Fruit fly (Drosophila melanogaster) Kc167 (cell line): Measurements from ENCODE around the gene CG3726.

Source experiments
- Myc ChIP-seq: fragments of >200 bp; optimal IDR thresholded peaks from 2 replicates; lab custom pipeline; 2017; ENCODE audit warnings: missing external identifiers
- Sin3A ChIP-seq: fragments of >200 bp; optimal IDR thresholded peaks from 2 replicates; lab custom pipeline; 2018; ENCODE audit warnings: missing external identifiers
- h ChIP-seq: fragments of >200 bp; optimal IDR thresholded peaks from 3 replicates; lab custom pipeline; 2018; ENCODE audit warnings: missing external identifiers
- insv ChIP-seq: fragments of >200 bp; optimal IDR thresholded peaks from 3 replicates; lab custom pipeline; 2018; ENCODE audit warnings: missing external identifiers
- psq ChIP-seq: fragments of >200 bp; optimal IDR thresholded peaks from 2 replicates; lab custom pipeline; 2017; ENCODE audit warnings: missing external identifiers
- ttk ChIP-seq: sonication (Bioruptor generic); optimal IDR thresholded peaks from 2 replicates; lab custom pipeline; 2017; ENCODE audit warnings: missing external identifiers

Gene CG3726

DNA sequence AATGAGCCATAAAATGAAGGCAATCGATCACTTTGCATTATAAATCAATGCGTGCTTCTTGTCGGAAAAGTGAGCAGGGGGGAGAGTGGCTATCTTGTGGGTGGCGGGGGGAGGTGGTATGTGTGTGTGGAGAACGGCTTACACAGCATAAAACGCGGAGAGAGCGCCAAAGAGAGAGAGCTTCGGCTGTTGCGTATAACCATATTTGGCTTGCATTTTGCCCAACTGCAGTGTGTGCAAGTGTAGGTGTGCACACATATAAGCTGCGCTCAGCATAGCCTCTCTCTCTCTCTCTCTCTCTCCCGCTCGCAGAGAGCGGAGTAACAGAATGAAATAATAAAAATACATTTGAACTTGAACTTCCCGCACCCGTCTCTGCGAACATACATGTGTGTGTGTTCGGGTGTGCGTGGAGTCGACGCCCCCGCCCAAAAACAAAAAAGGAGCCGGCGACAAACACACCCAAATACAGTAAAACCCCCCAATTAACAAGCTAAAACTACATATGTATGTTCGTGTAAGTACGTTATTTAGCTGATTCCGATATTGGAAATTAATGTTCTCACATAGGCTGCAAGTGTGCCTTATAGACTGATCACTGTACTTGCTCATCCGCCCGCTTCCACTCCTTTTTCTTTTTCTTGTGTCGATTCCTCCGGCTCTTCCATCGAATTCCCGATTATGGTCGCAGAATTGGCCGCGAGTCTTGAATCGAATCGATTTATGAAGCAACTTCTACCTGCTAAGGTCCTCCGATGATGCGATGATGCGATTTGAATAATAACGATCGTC, 29.9 kb upstream of the CG3726 start:
- TF ChIP-seq ttk (lab: Kevin White, UChicago), result no peak
- TF ChIP-seq Sin3A (lab: Kevin White, UChicago), result no peak
- TF ChIP-seq h (lab: Kevin White, UChicago), result no peak
- TF ChIP-seq insv, result no peak

DNA sequence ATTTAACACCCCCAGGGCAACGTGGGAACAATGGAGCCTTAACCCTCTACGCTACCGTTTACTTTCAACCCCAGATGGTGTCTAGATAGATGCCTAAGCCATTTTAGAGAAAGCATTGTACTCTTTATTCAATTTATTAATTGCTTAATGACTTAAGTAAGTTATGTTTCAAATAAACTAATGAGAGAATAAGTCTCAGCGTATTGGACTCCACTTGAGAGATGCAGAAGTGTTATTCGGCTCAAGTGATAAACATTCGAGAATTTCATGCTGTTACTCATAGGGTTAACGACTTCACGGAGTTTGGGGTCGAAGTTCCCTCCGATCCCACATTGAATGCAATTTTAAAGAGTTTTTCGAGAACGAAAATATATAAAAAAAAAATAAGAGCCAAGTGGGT, 28.6 kb upstream of the CG3726 start:
- TF ChIP-seq h (lab: Kevin White, UChicago) (no peak), Myc (lab: Kevin White, UChicago) (no peak), insv (no peak), Sin3A (lab: Kevin White, UChicago) (no peak), psq (lab: Kevin White, UChicago) (no peak), ttk (lab: Kevin White, UChicago) (no peak)

DNA sequence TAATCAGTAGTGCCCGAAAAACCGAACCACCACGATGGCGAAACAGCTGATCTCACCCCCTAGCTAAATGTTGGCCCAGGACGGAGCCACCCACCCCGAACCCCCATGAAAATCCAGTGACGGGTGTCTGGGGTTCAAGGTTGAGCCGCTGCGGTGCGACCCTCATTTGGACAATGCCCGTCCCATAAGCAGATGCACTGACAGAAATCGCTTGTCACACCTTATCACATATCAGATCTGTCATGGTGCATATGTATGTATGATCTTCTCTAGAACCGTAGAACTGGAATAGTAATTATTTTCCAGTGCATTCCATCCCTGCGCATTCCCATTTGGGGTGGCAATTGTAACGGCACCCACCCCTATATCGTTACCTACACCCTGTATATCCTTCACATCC, 28.0 kb upstream of the CG3726 start:
- TF ChIP-seq h (lab: Kevin White, UChicago), result no peak

DNA sequence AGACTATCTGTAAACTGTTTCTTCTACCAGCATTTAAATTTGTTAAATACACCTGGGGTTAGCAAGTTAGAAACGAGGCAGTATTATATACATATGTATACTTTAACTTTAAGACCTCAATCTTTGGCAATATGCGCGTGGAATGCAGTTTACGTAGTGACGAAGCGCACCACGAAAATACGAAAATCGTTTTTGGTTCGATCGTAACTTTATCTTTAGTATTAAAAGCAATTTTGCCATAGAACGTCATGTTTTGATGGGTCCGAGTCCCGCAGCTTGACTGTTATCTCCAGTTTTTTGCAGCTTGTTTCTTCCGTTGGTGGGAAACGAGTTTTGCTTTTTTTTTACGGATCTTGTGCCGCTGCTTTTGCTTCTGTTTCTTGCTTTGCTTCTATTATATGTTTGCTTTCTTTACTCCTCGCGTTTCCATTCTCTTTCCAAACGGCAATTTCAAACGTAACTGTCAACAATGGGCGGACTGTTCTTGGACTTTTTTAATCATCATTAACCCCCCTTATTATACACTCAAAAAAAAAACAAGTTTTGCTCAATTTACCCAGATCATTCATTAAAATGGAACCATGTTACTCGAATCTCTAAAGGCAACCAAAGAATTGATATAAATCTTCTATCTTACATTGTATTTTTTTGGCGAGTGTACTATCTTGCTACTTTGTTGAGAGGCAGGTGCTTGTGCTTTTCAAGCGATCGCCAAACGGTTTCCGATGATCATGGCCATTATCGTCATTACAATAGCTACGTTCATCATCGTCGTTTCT, 25.0 kb upstream of the CG3726 start:
- no peak for TF ChIP-seq Myc (lab: Kevin White, UChicago)

DNA sequence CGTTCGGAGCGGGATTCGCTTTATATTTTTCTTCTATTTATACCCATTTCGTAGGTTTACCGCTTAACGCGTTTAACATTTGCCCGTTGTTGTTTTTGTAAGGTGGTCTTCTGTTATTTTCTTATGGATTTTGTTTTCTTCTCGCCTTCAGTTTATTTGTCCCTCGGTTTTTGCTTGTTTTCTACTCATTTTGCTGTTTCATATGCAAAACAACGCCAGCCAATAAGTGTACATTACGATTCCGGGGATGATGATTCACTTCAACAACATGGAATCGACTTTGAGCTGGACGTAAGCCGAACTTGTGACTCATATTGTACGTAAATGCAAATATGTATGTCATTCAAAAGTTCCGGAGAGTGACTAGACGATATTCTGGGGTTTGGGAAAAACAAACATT, 24.4 kb upstream of the CG3726 start:
- TF ChIP-seq insv (no peak), h (lab: Kevin White, UChicago) (no peak), ttk (lab: Kevin White, UChicago) (no peak), Myc (lab: Kevin White, UChicago) (no peak), psq (lab: Kevin White, UChicago) (no peak), Sin3A (lab: Kevin White, UChicago) (no peak)

DNA sequence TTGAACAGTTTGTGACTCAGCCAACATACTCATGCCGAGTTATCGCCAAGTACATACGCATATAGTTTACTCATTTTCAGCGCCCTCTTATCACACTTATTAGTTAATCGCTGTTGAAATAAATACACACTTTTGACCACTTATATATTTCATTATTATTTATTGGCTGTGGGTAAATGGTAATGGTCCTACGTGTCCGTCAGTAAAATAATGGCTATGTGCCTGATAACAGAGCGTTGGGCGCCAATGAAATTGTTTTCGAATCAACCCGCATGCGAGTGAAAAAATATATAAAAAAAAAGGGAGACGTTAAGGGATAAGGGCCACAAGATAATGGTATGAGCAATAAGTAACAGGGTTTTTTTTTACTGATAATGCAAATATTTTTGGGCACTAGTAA, 23.7 kb upstream of the CG3726 start:
- TF ChIP-seq h (lab: Kevin White, UChicago) (no peak), psq (lab: Kevin White, UChicago) (no peak), Sin3A (lab: Kevin White, UChicago) (no peak), Myc (lab: Kevin White, UChicago) (no peak), insv (no peak)

DNA sequence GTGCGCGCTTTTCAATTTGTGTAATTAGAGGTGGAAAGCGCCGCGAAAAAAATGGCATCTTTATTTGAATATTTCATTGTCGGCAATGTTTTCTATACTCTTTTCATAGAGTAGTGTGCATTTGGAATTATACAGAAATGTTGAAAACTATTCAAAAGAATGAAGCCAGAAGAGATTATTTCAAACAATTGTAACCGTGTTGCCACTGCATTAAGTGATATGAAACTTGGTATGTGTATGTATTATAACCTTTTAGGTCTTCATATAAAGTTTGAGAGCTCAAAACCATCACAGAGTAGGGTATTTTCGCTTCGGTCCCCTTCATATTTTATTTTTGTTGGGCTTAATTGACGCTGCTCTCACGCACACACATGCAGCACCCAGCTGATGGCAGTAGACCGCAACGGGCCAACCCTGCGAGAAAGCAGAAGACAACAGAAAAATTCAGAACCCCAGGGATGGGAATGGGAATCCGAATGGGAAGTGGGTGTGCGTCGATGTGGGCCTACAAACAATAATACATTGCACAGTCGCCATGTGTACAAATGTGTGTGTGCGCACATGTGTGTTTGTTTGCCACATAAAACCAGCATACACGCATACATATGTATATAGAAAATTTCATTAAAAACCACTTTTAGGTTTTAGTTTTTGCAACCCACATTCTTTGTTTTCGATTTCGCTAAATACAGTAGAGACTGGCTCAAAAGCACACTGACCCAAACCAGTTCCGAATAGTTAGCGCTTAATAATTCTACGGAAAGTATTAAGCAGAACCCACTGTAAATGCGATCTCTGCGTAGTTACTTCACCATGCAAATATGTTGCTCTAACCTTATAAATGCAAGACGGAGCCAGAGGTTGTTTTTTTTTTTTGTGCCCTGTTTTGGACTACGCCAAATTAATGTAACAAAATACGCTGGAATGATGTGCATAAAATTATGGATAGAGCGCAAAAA, 22.1 kb upstream of the CG3726 start:
- TF ChIP-seq h (lab: Kevin White, UChicago) (no peak), psq (lab: Kevin White, UChicago) (no peak), Sin3A (lab: Kevin White, UChicago) (no peak), Myc (lab: Kevin White, UChicago) (no peak)

DNA sequence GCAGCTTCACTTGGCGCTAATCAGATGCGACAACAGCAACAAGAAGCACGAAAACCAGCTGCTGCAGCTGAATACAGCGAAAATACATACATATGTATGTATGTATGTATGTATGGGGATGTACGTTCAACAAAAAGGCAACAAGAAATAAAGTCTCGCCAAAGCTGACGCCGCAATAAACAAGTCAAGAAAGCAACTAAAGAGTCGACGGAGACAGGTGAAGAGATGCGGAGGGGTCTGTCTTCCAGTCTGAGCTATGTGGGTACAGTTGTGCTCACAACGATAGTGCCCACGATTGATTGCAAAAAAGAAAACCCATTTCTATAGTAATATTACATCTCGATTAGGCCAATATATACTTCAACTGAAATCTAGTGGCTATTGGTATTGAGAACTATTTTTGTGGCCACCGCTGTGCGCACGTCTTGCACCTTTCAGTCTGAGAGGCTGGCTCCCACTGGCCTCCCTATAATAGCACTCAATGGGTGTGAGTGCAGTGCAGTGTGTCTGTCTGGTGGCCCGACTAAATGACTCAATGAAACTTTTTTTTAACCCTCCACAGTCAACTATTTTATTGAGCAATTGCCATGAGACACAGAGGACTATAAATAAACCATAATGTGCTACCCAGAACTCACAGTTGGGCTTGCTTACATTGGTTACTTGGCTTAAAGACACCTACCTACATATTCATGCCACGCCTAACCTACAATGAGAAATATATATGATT, 20.9 kb upstream of the CG3726 start:
- TF ChIP-seq psq (lab: Kevin White, UChicago), result no peak
- TF ChIP-seq Sin3A (lab: Kevin White, UChicago), result no peak

DNA sequence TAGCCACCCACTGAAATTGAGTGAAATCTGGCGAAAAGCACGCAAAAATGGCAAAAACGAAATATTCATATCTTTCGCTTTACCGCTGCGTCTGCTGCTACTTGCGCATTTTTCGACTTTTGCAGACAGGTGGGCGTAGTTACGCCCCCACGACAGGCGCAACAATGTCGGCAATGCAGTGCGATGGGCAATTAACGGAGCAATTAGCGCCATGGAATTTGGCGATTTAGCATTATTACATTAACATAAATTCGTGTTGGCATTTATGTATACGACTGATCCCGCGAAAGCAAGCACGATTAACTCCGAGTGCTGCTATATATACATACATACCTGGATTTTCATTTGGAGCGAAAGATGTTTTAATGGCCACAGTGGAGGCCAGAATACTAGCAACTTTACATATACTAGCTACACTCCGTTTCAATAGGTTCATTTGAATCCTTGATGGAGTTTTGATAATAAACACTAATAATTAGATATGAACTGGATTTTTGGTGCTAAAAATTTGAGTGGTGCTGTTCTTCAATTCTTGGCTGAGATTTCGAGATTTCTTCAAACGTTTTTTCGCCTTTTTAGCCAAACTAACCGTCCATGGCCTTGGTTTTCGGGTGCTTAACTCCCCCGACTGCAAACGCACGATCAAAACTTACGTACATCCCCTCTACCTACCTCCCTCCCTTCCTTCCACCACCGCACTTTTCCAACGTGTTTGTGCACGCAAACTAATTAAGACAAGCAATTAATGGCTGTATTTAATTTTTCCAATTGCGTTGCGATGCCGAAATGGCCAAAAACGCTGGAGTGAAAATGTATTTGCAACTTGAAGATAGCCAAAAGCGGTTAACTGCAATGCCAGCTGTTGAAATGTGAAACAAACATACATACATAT, 19.8 kb upstream of the CG3726 start:
- TF ChIP-seq Myc (lab: Kevin White, UChicago) (no peak), insv (no peak), psq (lab: Kevin White, UChicago) (no peak), ttk (lab: Kevin White, UChicago) (no peak)

DNA sequence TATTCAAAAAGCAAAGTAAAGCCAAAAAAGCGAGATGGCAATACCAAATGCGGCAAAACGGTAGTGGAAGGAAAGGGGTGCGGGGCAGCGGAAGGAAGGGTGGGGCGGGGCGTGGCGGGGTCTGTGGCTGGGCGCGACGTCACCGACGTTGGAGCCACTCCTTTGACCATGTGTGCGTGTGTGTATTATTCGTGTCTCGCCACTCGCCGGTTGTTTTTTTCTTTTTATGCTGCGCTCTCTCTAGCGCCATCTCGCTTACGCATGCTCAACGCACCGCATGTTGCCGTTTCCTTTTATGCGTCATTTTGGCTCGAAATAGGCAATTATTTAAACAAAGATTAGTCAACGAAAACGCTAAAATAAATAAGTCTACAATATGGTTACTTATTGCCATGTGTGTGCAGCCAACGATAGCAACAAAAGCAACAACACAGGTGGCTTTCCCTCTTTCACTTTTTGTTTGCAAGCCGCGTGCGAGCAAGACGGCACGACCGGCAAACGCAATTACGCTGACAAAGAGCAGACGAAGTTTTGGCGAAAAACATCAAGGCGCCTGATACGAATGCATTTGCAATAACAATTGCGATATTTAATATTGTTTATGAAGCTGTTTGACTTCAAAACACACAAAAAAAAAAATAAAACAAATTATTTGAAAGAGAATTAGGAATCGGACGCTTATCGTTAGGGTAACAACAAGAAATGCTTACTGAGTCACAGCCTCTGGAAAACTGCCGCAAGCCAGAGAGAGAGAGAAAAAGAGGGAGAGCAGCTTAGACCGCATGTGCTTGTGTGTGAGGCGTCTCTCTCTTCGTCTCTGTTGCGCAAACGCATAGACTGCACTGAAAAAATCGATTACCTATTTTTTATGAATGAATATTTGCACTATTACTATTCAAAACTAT, 17.4 kb upstream of the CG3726 start:
- no peak for TF ChIP-seq ttk (lab: Kevin White, UChicago)
- TF ChIP-seq Sin3A (lab: Kevin White, UChicago), result no peak
- TF ChIP-seq insv, result no peak
- no peak for TF ChIP-seq Myc (lab: Kevin White, UChicago)
- TF ChIP-seq h (lab: Kevin White, UChicago), result no peak
- no peak for TF ChIP-seq psq (lab: Kevin White, UChicago)
